Fruit fly (Drosophila melanogaster): ENCODE measurements around the gene CG32755.

CG32755 gene

DNA sequence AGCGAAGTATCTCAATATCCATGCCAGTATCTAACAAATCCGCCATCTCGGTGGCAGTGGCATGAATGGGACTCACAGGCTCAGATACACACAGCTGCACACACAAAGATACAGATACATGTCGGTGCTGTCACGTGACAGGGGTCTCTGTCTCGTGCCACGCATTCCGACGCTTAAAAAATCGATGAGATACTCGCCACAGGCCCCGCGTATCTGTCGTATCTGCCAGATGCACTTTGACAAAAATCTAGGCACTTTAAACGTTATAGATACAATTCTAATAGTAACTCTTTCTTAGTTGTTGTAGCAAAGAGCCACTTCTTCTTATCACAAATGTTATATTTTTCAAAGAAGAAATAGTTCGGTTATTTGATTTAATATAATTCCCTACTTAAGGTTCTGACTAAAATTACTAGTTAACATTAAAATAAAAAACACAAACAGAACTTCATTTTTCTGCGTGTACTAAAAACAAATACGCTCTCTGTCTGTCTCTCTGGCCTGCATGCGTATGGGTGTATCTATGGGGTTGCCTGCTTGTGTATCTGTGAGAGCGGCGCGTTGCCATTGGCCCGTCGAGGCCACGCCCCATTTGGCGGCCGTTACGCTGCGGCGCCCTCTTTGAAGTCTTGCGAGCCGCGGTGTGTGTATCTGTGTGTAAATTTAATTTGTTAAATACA lies 50.8 kb downstream of the CG32755 start, which contains the start of gene CG4766 (continued):
- TF ChIP-seq ewg (GFP tag; optimal IDR thresholded peaks at IDR 0.05) (peak; percentile 77), mam (GFP tag; optimal IDR thresholded peaks at IDR 0.05) (peak; percentile 83), sug (tag; optimal IDR thresholded peaks at IDR 0.05) (peak; percentile 68), CG10959 (GFP tag; IDR thresholded peaks at IDR 0.05) (peak; percentile 80), Fer3 (tag; optimal IDR thresholded peaks at IDR 0.05) (peak; percentile 72), Xrp1 (GFP tag; IDR thresholded peaks at IDR 0.05) (peak; percentile 92), sc (optimal IDR thresholded peaks at IDR 0.05) (no peak), sc (GFP tag; optimal IDR thresholded peaks at IDR 0.05) (peak; percentile 72), Nf-YA (GFP tag; IDR thresholded peaks at IDR 0.05) (0 out of 2 replicates have a peak, but pooled peaks have one; percentile 45), h (optimal IDR thresholded peaks at IDR 0.05) (no peak), Bteb2 (GFP tag; optimal IDR thresholded peaks at IDR 0.05) (peak; percentile 66), CG7357 (GFP tag; IDR thresholded peaks at IDR 0.05) (peak; percentile 63; the same call in 2 of the 3 replicates), Fer1 (GFP tag; optimal IDR thresholded peaks at IDR 0.05) (peak; percentile 84), CG1832 (GFP tag; optimal IDR thresholded peaks at IDR 0.05) (no peak), CG17186 (GFP tag; optimal IDR thresholded peaks at IDR 0.05) (peak; percentile 53), CG13894 (tag; optimal IDR thresholded peaks at IDR 0.05) (peak; percentile 36), Hr51 (GFP tag; optimal IDR thresholded peaks at IDR 0.05) (peak; percentile 68 to 83), CG30431 (GFP tag; optimal IDR thresholded peaks at IDR 0.05) (peak; percentile 49), Camta (GFP tag; optimal IDR thresholded peaks at IDR 0.05) (peak; percentile 89), nmo (GFP tag; optimal IDR thresholded peaks at IDR 0.05) (peak; percentile 93), gcm (GFP tag; optimal IDR thresholded peaks at IDR 0.05) (peak; percentile 85), Side (GFP tag; optimal IDR thresholded peaks at IDR 0.05) (peak; percentile 84), Optix (GFP tag; IDR thresholded peaks at IDR 0.05) (no peak), CG17568 (GFP tag; optimal IDR thresholded peaks at IDR 0.05) (peak; percentile 36), CG2199 (GFP tag; IDR thresholded peaks at IDR 0.05) (peak; percentile 56; the same call in 1 of the 3 replicates), seq (GFP tag; IDR thresholded peaks at IDR 0.05) (peak; percentile 79), pfk (GFP tag; optimal IDR thresholded peaks at IDR 0.05) (no peak), CG34376 (GFP tag; optimal IDR thresholded peaks at IDR 0.05) (peak; percentile 52), CG8944 (GFP tag; optimal IDR thresholded peaks at IDR 0.05) (peak; percentile 76), CG11695 (GFP tag; IDR thresholded peaks at IDR 0.05) (peak; percentile 82), ci (GFP tag; IDR thresholded peaks at IDR 0.05) (peak; percentile 86), CG1602 (GFP tag; optimal IDR thresholded peaks at IDR 0.05) (peak; percentile 85), Dad (GFP tag; optimal IDR thresholded peaks at IDR 0.05) (peak; percentile 71), cg (GFP tag; optimal IDR thresholded peaks at IDR 0.05) (peak; percentile 93), hb (GFP tag; IDR thresholded peaks at IDR 0.05; ENCODE audit: partially characterized antibody) (no peak), CG8089 (GFP tag; optimal IDR thresholded peaks at IDR 0.05) (peak; percentile 84), Hr39 (optimal IDR thresholded peaks at IDR 0.05) (no peak), CG7928 (GFP tag; optimal IDR thresholded peaks at IDR 0.05) (no peak), jing (GFP tag; optimal IDR thresholded peaks at IDR 0.05) (peak; percentile 65), Taf1 (GFP tag; IDR thresholded peaks at IDR 0.05) (peak; percentile 37; the same call in 1 of the 2 replicates), E2f2 (GFP tag; IDR thresholded peaks at IDR 0.05) (peak; percentile 69), Sox102F (GFP tag; optimal IDR thresholded peaks at IDR 0.05) (peak; percentile 75), CG6689 (GFP tag; IDR thresholded peaks at IDR 0.05) (peak; percentile 77), maf-S (GFP tag; optimal IDR thresholded peaks at IDR 0.05) (peak; percentile 61), Atf3 (GFP tag; optimal IDR thresholded peaks at IDR 0.05) (peak; percentile 70), zen (tag; optimal IDR thresholded peaks at IDR 0.05) (peak; percentile 88), unpg (GFP tag; optimal IDR thresholded peaks at IDR 0.05) (peak; percentile 82), kay (GFP tag; optimal IDR thresholded peaks at IDR 0.05) (peak; percentile 81), exex (tag; optimal IDR thresholded peaks at IDR 0.05) (peak; percentile 25), CG9876 (GFP tag; optimal IDR thresholded peaks at IDR 0.05) (peak; percentile 62), Adf1 (GFP tag; IDR thresholded peaks at IDR 0.05) (peak; percentile 62)

Measured in whole organism, embryonic.